Fruit fly (Drosophila melanogaster) whole organism, embryonic: ENCODE results near the gene Adat1.

ENCODE experiments used
- Aef1 ChIP-seq: fragments of 200-800 bp; sonication (Bioruptor generic); IDR thresholded peaks from 3 replicates; pipeline ENCODE4 v1.3.6; 2022; ENCODE audit warnings: missing biosample characterization, missing genetic modification characterization
- C15 ChIP-seq: fragments of 200-800 bp; sonication (Bioruptor generic); IDR thresholded peaks from 3 replicates; pipeline ENCODE4 v1.3.6; 2022; ENCODE audit warnings: missing biosample characterization, missing genetic modification characterization
- CG10431 ChIP-seq: fragments of 200-800 bp; sonication (Bioruptor generic); optimal IDR thresholded peaks from 3 replicates; lab custom pipeline; 2018; ENCODE audit warnings: missing biosample characterization, mild to moderate bottlenecking, missing genetic modification characterization
- CG12071 ChIP-seq: fragments of 200-800 bp; sonication (Bioruptor generic); optimal IDR thresholded peaks from 3 replicates; lab custom pipeline; 2018; ENCODE audit warnings: missing biosample characterization, mild to moderate bottlenecking, missing genetic modification characterization
- CG12391 ChIP-seq: fragments of 200-800 bp; sonication (Bioruptor generic); optimal IDR thresholded peaks from 3 replicates; lab custom pipeline; 2018; ENCODE audit warnings: missing biosample characterization, mild to moderate bottlenecking, missing genetic modification characterization, moderate library complexity
- CG14965 ChIP-seq: fragments of 200-800 bp; sonication (Bioruptor generic); optimal IDR thresholded peaks from 2 replicates; lab custom pipeline; 2016; ENCODE audit warnings: missing biosample characterization, missing genetic modification characterization, borderline replicate concordance
- CG17186 ChIP-seq: fragments of 200-800 bp; sonication (Bioruptor generic); optimal IDR thresholded peaks from 3 replicates; lab custom pipeline; 2017; ENCODE audit warnings: missing biosample characterization, missing genetic modification reagents, missing genetic modification characterization
- CG17359 ChIP-seq: fragments of 200-800 bp; sonication (Bioruptor generic); optimal IDR thresholded peaks from 3 replicates; lab custom pipeline; 2018; ENCODE audit warnings: missing biosample characterization, mild to moderate bottlenecking, missing genetic modification characterization, moderate library complexity
- CG2678 ChIP-seq: fragments of 200-800 bp; sonication (Bioruptor generic); optimal IDR thresholded peaks from 3 replicates; lab custom pipeline; 2019; ENCODE audit warnings: missing biosample characterization, mild to moderate bottlenecking, missing genetic modification characterization, moderate library complexity
- CG2875 ChIP-seq: fragments of 200-800 bp; sonication (Bioruptor generic); optimal IDR thresholded peaks from 2 replicates; lab custom pipeline; 2017; ENCODE audit warnings: missing biosample characterization, mild to moderate bottlenecking, missing genetic modification characterization, missing genetic modification reagents
- CG2889 ChIP-seq: fragments of 200-800 bp; sonication (Bioruptor generic); IDR thresholded peaks from 3 replicates; pipeline ENCODE4 v1.3.6; 2022; ENCODE audit warnings: missing biosample characterization, missing genetic modification characterization
- CG31224 ChIP-seq: fragments of 200-800 bp; sonication (Bioruptor generic); IDR thresholded peaks from 2 replicates; pipeline ENCODE4 v1.3.6; 2022; ENCODE audit warnings: missing biosample characterization, missing genetic modification characterization
- CG43689 ChIP-seq: fragments of 200-800 bp; sonication (Bioruptor generic); IDR thresholded peaks from 2 replicates; pipeline ENCODE4 v1.3.6; 2022; ENCODE audit warnings: missing biosample characterization, missing genetic modification characterization
- CG5180 ChIP-seq: fragments of 200-800 bp; sonication (Bioruptor generic); optimal IDR thresholded peaks from 3 replicates; lab custom pipeline; 2017; ENCODE audit warnings: missing biosample characterization, missing genetic modification characterization, mild to moderate bottlenecking, moderate library complexity, missing genetic modification reagents
- CG7987 ChIP-seq: fragments of 200-800 bp; sonication (Bioruptor generic); optimal IDR thresholded peaks from 2 replicates; lab custom pipeline; 2018; ENCODE audit warnings: missing biosample characterization, mild to moderate bottlenecking, missing genetic modification characterization, moderate library complexity
- CG8281 ChIP-seq: fragments of 200-800 bp; sonication (Bioruptor generic); optimal IDR thresholded peaks from 2 replicates; lab custom pipeline; 2018; ENCODE audit warnings: missing biosample characterization, mild to moderate bottlenecking, missing genetic modification characterization, moderate library complexity
- D19B ChIP-seq: fragments of 200-800 bp; sonication (Bioruptor generic); optimal IDR thresholded peaks from 2 replicates; lab custom pipeline; 2017; ENCODE audit warnings: missing biosample characterization, mild to moderate bottlenecking, missing genetic modification characterization
- Elba2 ChIP-seq: fragments of 200-800 bp; sonication (Bioruptor generic); optimal IDR thresholded peaks from 3 replicates; lab custom pipeline; 2016; ENCODE audit warnings: missing biosample characterization, missing genetic modification characterization
- Ets65A ChIP-seq: fragments of 200-800 bp; sonication (Bioruptor generic); peaks from one replicate; lab custom pipeline; 2016; ENCODE audit warnings: missing biosample characterization, missing genetic modification characterization
- HLH4C ChIP-seq: fragments of 200-800 bp; sonication (Bioruptor generic); IDR thresholded peaks from 3 replicates; pipeline ENCODE4 v1.3.6; 2022; ENCODE audit warnings: missing biosample characterization, missing genetic modification characterization; ENCODE audit not compliant: partially characterized antibody
- Kr ChIP-seq: fragments of 200-800 bp; sonication (Bioruptor generic); optimal IDR thresholded peaks from 2 replicates; lab custom pipeline; 2017; ENCODE audit warnings: missing biosample characterization, mild to moderate bottlenecking, missing genetic modification characterization
- Med ChIP-seq: fragments of 200-800 bp; sonication (Bioruptor generic); peaks from one replicate; lab custom pipeline; 2016; ENCODE audit warnings: missing biosample characterization, missing genetic modification characterization, mild to moderate bottlenecking, inconsistent platforms, moderate library complexity
- Neu2 ChIP-seq: fragments of 200-800 bp; sonication (Bioruptor generic); optimal IDR thresholded peaks from 3 replicates; lab custom pipeline; 2016; ENCODE audit warnings: missing biosample characterization, missing genetic modification characterization, borderline replicate concordance
- Nf-YC ChIP-seq: fragments of 200-800 bp; optimal IDR thresholded peaks from 3 replicates; lab custom pipeline; 2019; ENCODE audit warnings: missing biosample characterization, mild to moderate bottlenecking, missing genetic modification characterization, moderate library complexity
- Oli ChIP-seq: fragments of 200-800 bp; sonication (Bioruptor generic); optimal IDR thresholded peaks from 2 replicates; lab custom pipeline; 2018; ENCODE audit warnings: missing biosample characterization, mild to moderate bottlenecking, missing genetic modification characterization, moderate library complexity
- Pdp1 ChIP-seq, 2 experiments: fragments of 200-800 bp; sonication (Bioruptor generic); optimal IDR thresholded peaks; 3 replicates each; lab custom pipeline; 2016; ENCODE audit warnings: missing biosample characterization in 2 of 2, missing genetic modification characterization in 2 of 2, mild to moderate bottlenecking in 1 of 2, moderate library complexity in 1 of 2
- Ptx1 ChIP-seq: fragments of 200-800 bp; sonication (Bioruptor generic); IDR thresholded peaks from 2 replicates; pipeline ENCODE4 v1.3.6; 2022; ENCODE audit warnings: missing biosample characterization, missing genetic modification characterization
- Stat92E ChIP-seq, 3 experiments: fragments of >200 bp in 2 of 3; fragments of 200-800 bp in 1 of 3; sonication (Bioruptor generic) in 1 of 3; optimal IDR thresholded peaks; 2 replicates each; lab custom pipeline; 2017 to 2019; ENCODE audit warnings: missing biosample characterization in 3 of 3, missing genetic modification characterization in 3 of 3, mild to moderate bottlenecking in 1 of 3, moderate library complexity in 1 of 3
- Xbp1 ChIP-seq: fragments of 200-800 bp; sonication (Bioruptor generic); optimal IDR thresholded peaks from 3 replicates; lab custom pipeline; 2016; ENCODE audit warnings: missing biosample characterization, mild to moderate bottlenecking, missing genetic modification characterization
- Xrp1 ChIP-seq: fragments of 200-800 bp; sonication (Bioruptor generic); IDR thresholded peaks from 2 replicates; pipeline ENCODE4 v1.3.6; 2022; ENCODE audit warnings: missing biosample characterization, missing genetic modification characterization
- ara ChIP-seq: fragments of 200-800 bp; sonication (Bioruptor generic); IDR thresholded peaks from 2 replicates; pipeline ENCODE4 v1.3.6; 2022; ENCODE audit warnings: missing biosample characterization, missing genetic modification characterization
- cad ChIP-seq: fragments of >200 bp; optimal IDR thresholded peaks from 2 replicates; lab custom pipeline; 2017; ENCODE audit warnings: missing biosample characterization, missing genetic modification characterization
- gfzf ChIP-seq: fragments of 200-800 bp; sonication (Bioruptor generic); optimal IDR thresholded peaks from 2 replicates; lab custom pipeline; 2016; ENCODE audit warnings: missing biosample characterization, mild to moderate bottlenecking, missing genetic modification characterization, moderate library complexity
- lab ChIP-seq: fragments of 200-800 bp; sonication (Bioruptor generic); optimal IDR thresholded peaks from 3 replicates; lab custom pipeline; 2017; ENCODE audit warnings: missing biosample characterization, missing genetic modification characterization, mild to moderate bottlenecking, moderate library complexity, missing genetic modification reagents
- luna ChIP-seq: fragments of 200-800 bp; sonication (Bioruptor generic); optimal IDR thresholded peaks from 2 replicates; lab custom pipeline; 2016; ENCODE audit warnings: missing biosample characterization, missing genetic modification characterization
- mam ChIP-seq: fragments of 200-800 bp; sonication (Bioruptor generic); optimal IDR thresholded peaks from 3 replicates; lab custom pipeline; 2016; ENCODE audit warnings: missing biosample characterization, missing genetic modification characterization
- nerfin-2 ChIP-seq: fragments of 200-800 bp; sonication (Bioruptor generic); IDR thresholded peaks from 2 replicates; pipeline ENCODE4 v1.3.6; 2022; ENCODE audit warnings: missing biosample characterization, missing genetic modification characterization; ENCODE audit not compliant: partially characterized antibody
- oc ChIP-seq: fragments of 200-800 bp; sonication (Bioruptor generic); optimal IDR thresholded peaks from 2 replicates; lab custom pipeline; 2018; ENCODE audit warnings: missing biosample characterization, mild to moderate bottlenecking, missing genetic modification characterization, moderate library complexity
- onecut ChIP-seq: fragments of 200-800 bp; sonication (Bioruptor generic); IDR thresholded peaks from 2 replicates; pipeline ENCODE4 v1.3.6; 2022; ENCODE audit warnings: missing biosample characterization, missing genetic modification characterization
- pzg ChIP-seq: fragments of 200-800 bp; sonication (Bioruptor generic); optimal IDR thresholded peaks from 3 replicates; lab custom pipeline; 2018; ENCODE audit warnings: missing biosample characterization, mild to moderate bottlenecking, missing genetic modification characterization, moderate library complexity
- ro ChIP-seq: fragments of 200-800 bp; sonication (Bioruptor generic); IDR thresholded peaks from 2 replicates; pipeline ENCODE4 v1.3.6; 2022; ENCODE audit warnings: missing biosample characterization, missing genetic modification characterization
- row ChIP-seq: fragments of 200-800 bp; sonication (Bioruptor generic); IDR thresholded peaks from 3 replicates; pipeline ENCODE4 v1.3.6; 2022; ENCODE audit warnings: missing biosample characterization, missing genetic modification characterization
- sens ChIP-seq: fragments of 200-800 bp; sonication (Bioruptor generic); peaks from one replicate; lab custom pipeline; 2016; ENCODE audit warnings: missing biosample characterization, missing genetic modification characterization
- trem ChIP-seq: fragments of 200-800 bp; optimal IDR thresholded peaks from 3 replicates; lab custom pipeline; 2019; ENCODE audit warnings: missing biosample characterization, mild to moderate bottlenecking, missing genetic modification characterization, moderate library complexity

Adat1 gene

dm6 chr2L:13778648-13779047 is 32.6 kb downstream of the Adat1 start (continued):
- TF ChIP-seq Stat92E (GFP tag; optimal IDR thresholded peaks at IDR 0.05; lab: Kevin White, UChicago) = no peak
- no peak for TF ChIP-seq Nf-YC
- TF ChIP-seq Aef1 (GFP tag; lab: Robert Waterston, UW) = peak; percentile 59
- peak; percentile 27 for TF ChIP-seq mam
- TF ChIP-seq CG17359 = peak; percentile 61
- no peak for TF ChIP-seq Elba2 (GFP tag; lab: Kevin White, UChicago)
- peak; percentile 71 for TF ChIP-seq Ptx1 (GFP tag; lab: Robert Waterston, UW)
- TF ChIP-seq Xbp1 (GFP tag; lab: Kevin White, UChicago) = peak; percentile 48
- peak; percentile 41 for TF ChIP-seq CG2875 (GFP tag; lab: Kevin White, UChicago)
- peak; percentile 9 for TF ChIP-seq D19B
- TF ChIP-seq CG2678 (tag; lab: Kevin White, UChicago) = peak; percentile 76
- TF ChIP-seq Neu2 (GFP tag; lab: Kevin White, UChicago) = no peak
- TF ChIP-seq pzg (GFP tag; lab: Kevin White, UChicago) = no peak
- TF ChIP-seq luna (GFP tag; lab: Kevin White, UChicago) = no peak
- TF ChIP-seq lab (GFP tag; lab: Kevin White, UChicago) = peak; percentile 50
- peak; percentile 76 for TF ChIP-seq CG12391 (tag; lab: Kevin White, UChicago)
- TF ChIP-seq Kr (GFP tag; lab: Kevin White, UChicago) = no peak
- TF ChIP-seq CG2889 = no peak
- TF ChIP-seq CG17186 (GFP tag; lab: Kevin White, UChicago) = no peak
- no peak for TF ChIP-seq CG7987

dm6 chr2L:13776928-13777686 is 34.2 kb downstream of the Adat1 start:
- TF ChIP-seq CG5180 (GFP tag; lab: Kevin White, UChicago) = peak; percentile 95
- peak; percentile 47 for TF ChIP-seq Med (GFP tag; lab: Kevin White, UChicago)
- TF ChIP-seq CG12071 (GFP tag; lab: Kevin White, UChicago) = no peak
- TF ChIP-seq oc (tag; lab: Kevin White, UChicago) = no peak
- TF ChIP-seq sens = peak; percentile 42
- no peak for TF ChIP-seq CG8281 (tag; lab: Kevin White, UChicago)
- TF ChIP-seq Oli (tag; lab: Kevin White, UChicago) = no peak
- no peak for TF ChIP-seq trem (tag; lab: Kevin White, UChicago)
- TF ChIP-seq Xrp1 (GFP tag; lab: Robert Waterston, UW) = no peak
- TF ChIP-seq C15 (GFP tag; lab: Robert Waterston, UW) = no peak
- 0 out of 2 replicates have a peak, but pooled peaks have one; percentile 28 for TF ChIP-seq nerfin-2
- no peak for TF ChIP-seq gfzf (GFP tag; lab: Kevin White, UChicago)
- TF ChIP-seq cad (GFP tag; lab: Kevin White, UChicago) = no peak
- 0 out of 2 replicates have a peak, but pooled peaks have one; percentile 7 for TF ChIP-seq ro (GFP tag; lab: Robert Waterston, UW)
- TF ChIP-seq HLH4C = 0 out of 3 replicates have a peak, but pooled peaks have one; percentile 23
- peak; percentile 32 for TF ChIP-seq CG10431 (GFP tag; lab: Kevin White, UChicago)
- TF ChIP-seq ara (GFP tag; lab: Robert Waterston, UW) = no peak
- peak; percentile 46 for TF ChIP-seq Ets65A (GFP tag; lab: Kevin White, UChicago)
- TF ChIP-seq row (GFP tag; lab: Robert Waterston, UW) = peak; percentile 26; the same call in 1 of the 3 replicates
- TF ChIP-seq onecut (GFP tag; lab: Robert Waterston, UW) = peak; percentile 80
- TF ChIP-seq Pdp1 (GFP tag; optimal IDR thresholded peaks at IDR 0.05; lab: Kevin White, UChicago) = peak in 1 of 2 experiments; percentile 4
- TF ChIP-seq CG43689 (GFP tag; lab: Robert Waterston, UW) = 0 out of 2 replicates have a peak, but pooled peaks have one; percentile 21
- TF ChIP-seq CG31224 = no peak
- no peak for TF ChIP-seq CG14965 (GFP tag; lab: Kevin White, UChicago)
- no peak for TF ChIP-seq pzg (GFP tag; lab: Kevin White, UChicago)
